Fruit fly (Drosophila melanogaster) whole organism, wandering third instar larva: ENCODE measurements around the gene CG12517.

ENCODE experiments used
- Abd-B ChIP-seq: fragments of >200 bp; optimal IDR thresholded peaks from 2 replicates; lab custom pipeline; 2017; ENCODE audit warnings: missing biosample characterization, missing genetic modification characterization
- CG32264 ChIP-seq: fragments of 200-800 bp; sonication (Bioruptor generic); optimal IDR thresholded peaks from 2 replicates; lab custom pipeline; 2016; ENCODE audit warnings: missing biosample characterization, missing genetic modification characterization
- CG9705 ChIP-seq: fragments of 200-800 bp; sonication (Bioruptor generic); optimal IDR thresholded peaks from 2 replicates; lab custom pipeline; 2018; ENCODE audit warnings: missing biosample characterization, mild to moderate bottlenecking, missing genetic modification characterization
- CrebA ChIP-seq: fragments of 200-800 bp; sonication (Bioruptor generic); optimal IDR thresholded peaks from 2 replicates; lab custom pipeline; 2016; ENCODE audit warnings: missing biosample characterization, mild to moderate bottlenecking, missing genetic modification characterization, borderline replicate concordance
- Dfd ChIP-seq: fragments of >200 bp; optimal IDR thresholded peaks from 2 replicates; lab custom pipeline; 2017; ENCODE audit warnings: missing biosample characterization, missing genetic modification characterization
- Dif ChIP-seq: fragments of 200-275, 200-300 bp; sonication (Bioruptor generic); optimal IDR thresholded peaks from 2 replicates; lab custom pipeline; 2018; ENCODE audit warnings: missing biosample characterization, missing genetic modification characterization; ENCODE audit not compliant: partially characterized antibody
- GATAd ChIP-seq: sonication (Bioruptor generic); optimal IDR thresholded peaks from 2 replicates; lab custom pipeline; 2016; ENCODE audit warnings: missing biosample characterization, missing genetic modification characterization
- HLH106 ChIP-seq: fragments of 200-800 bp; optimal IDR thresholded peaks from 3 replicates; lab custom pipeline; 2019; ENCODE audit warnings: missing biosample characterization, mild to moderate bottlenecking, missing genetic modification characterization, moderate library complexity
- Hnf4 ChIP-seq: fragments of 200-800 bp; sonication (Bioruptor generic); optimal IDR thresholded peaks from 2 replicates; lab custom pipeline; 2016; ENCODE audit warnings: missing biosample characterization, mild to moderate bottlenecking, missing genetic modification characterization
- Hr78 ChIP-seq: fragments of >200 bp; optimal IDR thresholded peaks from 2 replicates; lab custom pipeline; 2017; ENCODE audit warnings: missing biosample characterization, missing genetic modification characterization
- Hr83 ChIP-seq: fragments of 200-300 bp; sonication (Bioruptor generic); optimal IDR thresholded peaks from 2 replicates; lab custom pipeline; 2016; ENCODE audit warnings: missing biosample characterization, mild to moderate bottlenecking, missing genetic modification characterization, moderate library complexity; ENCODE audit not compliant: poor library complexity, severe bottlenecking
- Jra ChIP-seq: sonication (Bioruptor generic); optimal IDR thresholded peaks from 2 replicates; lab custom pipeline; 2016; ENCODE audit warnings: missing biosample characterization, missing genetic modification characterization
- Mio ChIP-seq: sonication (Bioruptor generic); optimal IDR thresholded peaks from 2 replicates; lab custom pipeline; 2016; ENCODE audit warnings: missing biosample characterization, missing genetic modification characterization
- Myc ChIP-seq: fragments of >200 bp; optimal IDR thresholded peaks from 2 replicates; lab custom pipeline; 2017
- N ChIP-seq: fragments of >200 bp; optimal IDR thresholded peaks from 2 replicates; lab custom pipeline; 2018; ENCODE audit warnings: missing biosample characterization, missing external identifiers, missing genetic modification characterization
- OdsH ChIP-seq: fragments of 200-800 bp; sonication (Bioruptor generic); optimal IDR thresholded peaks from 2 replicates; lab custom pipeline; 2016; ENCODE audit warnings: missing biosample characterization, mild to moderate bottlenecking, missing genetic modification characterization
- Rel ChIP-seq, 2 experiments: fragments of 200-800 bp; sonication (Bioruptor generic) in 1 of 2; optimal IDR thresholded peaks; 2 replicates in 1 of 2; 3 replicates in 1 of 2; lab custom pipeline; 2016 to 2019; ENCODE audit warnings: mild to moderate bottlenecking in 2 of 2, missing biosample characterization in 2 of 2, missing genetic modification characterization in 2 of 2, moderate library complexity in 1 of 2
- Sp1 ChIP-seq: fragments of 200-800 bp; sonication (Bioruptor generic); optimal IDR thresholded peaks from 3 replicates; lab custom pipeline; 2019; ENCODE audit warnings: missing biosample characterization, mild to moderate bottlenecking, missing genetic modification characterization, moderate library complexity
- Vsx2 ChIP-seq: fragments of 200-300, 225-300 bp; sonication (Bioruptor generic); optimal IDR thresholded peaks from 2 replicates; lab custom pipeline; 2018; ENCODE audit warnings: missing biosample characterization, missing genetic modification characterization; ENCODE audit not compliant: partially characterized antibody
- br ChIP-seq: fragments of 200-800 bp; sonication (Bioruptor generic); optimal IDR thresholded peaks from 2 replicates; lab custom pipeline; 2016; ENCODE audit warnings: missing biosample characterization, missing genetic modification characterization
- brk ChIP-seq: fragments of 200-800 bp; sonication (Bioruptor generic); optimal IDR thresholded peaks from 2 replicates; lab custom pipeline; 2016; ENCODE audit warnings: missing biosample characterization, mild to moderate bottlenecking, missing genetic modification characterization
- dl ChIP-seq, 2 experiments: fragments of 175-275, 200-275 bp in 1 of 2; fragments of 200-275 bp in 1 of 2; sonication (Bioruptor generic); optimal IDR thresholded peaks; lab custom pipeline; 2018; ENCODE audit warnings: mild to moderate bottlenecking in 2 of 2, missing biosample characterization in 2 of 2, missing genetic modification characterization in 2 of 2, moderate library complexity in 2 of 2; ENCODE audit not compliant: partially characterized antibody in 2 of 2, insufficient read depth in 1 of 2
- dmrt93B ChIP-seq: fragments of 200-800 bp; sonication (Bioruptor generic); optimal IDR thresholded peaks from 2 replicates; lab custom pipeline; 2018; ENCODE audit warnings: missing biosample characterization, mild to moderate bottlenecking, missing genetic modification characterization
- dsf ChIP-seq: sonication (Bioruptor generic); optimal IDR thresholded peaks from 2 replicates; lab custom pipeline; 2016; ENCODE audit warnings: missing biosample characterization, missing genetic modification characterization, borderline replicate concordance
- ey ChIP-seq: fragments of 200-800 bp; sonication (Bioruptor generic); optimal IDR thresholded peaks from 2 replicates; lab custom pipeline; 2016; ENCODE audit warnings: missing biosample characterization, missing genetic modification characterization
- foxo ChIP-seq, 2 experiments: fragments of 200-800 bp; sonication (Bioruptor generic); optimal IDR thresholded peaks; 2 replicates in 1 of 2; 3 replicates in 1 of 2; lab custom pipeline; 2016 to 2017; ENCODE audit warnings: missing biosample characterization in 2 of 2, missing genetic modification characterization in 2 of 2
- fru ChIP-seq: fragments of 200-800 bp; sonication (Bioruptor generic); optimal IDR thresholded peaks from 3 replicates; lab custom pipeline; 2016; ENCODE audit warnings: missing biosample characterization, mild to moderate bottlenecking, missing genetic modification characterization
- h ChIP-seq: fragments of 200-800 bp; sonication (Bioruptor generic); optimal IDR thresholded peaks from 3 replicates; lab custom pipeline; 2016; ENCODE audit warnings: missing biosample characterization, mild to moderate bottlenecking, missing genetic modification characterization
- jim ChIP-seq: fragments of 175-275, 200-325 bp; sonication (Bioruptor generic); optimal IDR thresholded peaks from 2 replicates; lab custom pipeline; 2016; ENCODE audit warnings: missing biosample characterization, mild to moderate bottlenecking, missing genetic modification characterization
- lola ChIP-seq: fragments of >200 bp; optimal IDR thresholded peaks from 2 replicates; lab custom pipeline; 2017; ENCODE audit warnings: missing biosample characterization, missing genetic modification characterization
- pan ChIP-seq: fragments of >200 bp; optimal IDR thresholded peaks from 2 replicates; lab custom pipeline; 2017
- psq ChIP-seq: fragments of 200-800 bp; sonication (Bioruptor generic); optimal IDR thresholded peaks from 3 replicates; lab custom pipeline; 2017; ENCODE audit warnings: missing biosample characterization, mild to moderate bottlenecking, missing genetic modification characterization, moderate library complexity
- rgr ChIP-seq: fragments of 200-800 bp; sonication (Bioruptor generic); optimal IDR thresholded peaks from 3 replicates; lab custom pipeline; 2016; ENCODE audit warnings: missing biosample characterization, mild to moderate bottlenecking, missing genetic modification characterization
- sage ChIP-seq: fragments of 200-800 bp; sonication (Bioruptor generic); optimal IDR thresholded peaks from 2 replicates; lab custom pipeline; 2016; ENCODE audit warnings: missing biosample characterization, mild to moderate bottlenecking, missing genetic modification characterization
- sv ChIP-seq: fragments of 200-800 bp; sonication (Bioruptor generic); optimal IDR thresholded peaks from 3 replicates; lab custom pipeline; 2016; ENCODE audit warnings: missing biosample characterization, missing genetic modification characterization
- tai ChIP-seq: sonication (Bioruptor generic); optimal IDR thresholded peaks from 2 replicates; lab custom pipeline; 2016; ENCODE audit warnings: missing biosample characterization, missing genetic modification characterization
- usp ChIP-seq: fragments of >200 bp; optimal IDR thresholded peaks from 2 replicates; lab custom pipeline; 2017; ENCODE audit warnings: missing biosample characterization, missing genetic modification characterization
- woc ChIP-seq: sonication (Bioruptor generic); optimal IDR thresholded peaks from 2 replicates; lab custom pipeline; 2016; ENCODE audit warnings: missing biosample characterization, mild to moderate bottlenecking, missing genetic modification characterization

Gene CG12517

dm6 chr2L:10858064-10859047 lies 11.6 kb upstream of the CG12517 start, which contains the start of the genes aurB and Stam:
aurB (minus strand) TSS chr2L:10858094.
Stam (plus strand) TSS chr2L:10858536.
- no peak for TF ChIP-seq ey (GFP tag; lab: Kevin White, UChicago)
- no peak for TF ChIP-seq Myc (lab: Kevin White, UChicago)
- TF ChIP-seq GATAd: no peak
- TF ChIP-seq N: no peak
- TF ChIP-seq Hnf4 (GFP tag; lab: Kevin White, UChicago): no peak
- peak; percentile 1 for TF ChIP-seq OdsH (GFP tag; lab: Kevin White, UChicago)
- TF ChIP-seq fru: no peak
- no peak for TF ChIP-seq tai (GFP tag; lab: Kevin White, UChicago)
- TF ChIP-seq dmrt93B: no peak
- peak; percentile 36 for TF ChIP-seq psq (GFP tag; lab: Kevin White, UChicago)
- TF ChIP-seq Jra (GFP tag; lab: Kevin White, UChicago): no peak
- TF ChIP-seq HLH106: peak; percentile 60
- no peak for TF ChIP-seq usp (GFP tag; lab: Kevin White, UChicago)
- no peak for TF ChIP-seq CrebA (GFP tag; lab: Kevin White, UChicago)
- no peak for TF ChIP-seq dl (GFP tag; optimal IDR thresholded peaks at IDR 0.05; lab: Kevin White, UChicago; ENCODE audit: insufficient read depth in 1 of 2, partially characterized antibody in 2 of 2)
- TF ChIP-seq Abd-B: no peak
- no peak for TF ChIP-seq sv (GFP tag; lab: Kevin White, UChicago)
- TF ChIP-seq Vsx2 (GFP tag; lab: Kevin White, UChicago): no peak
- peak; percentile 32 for TF ChIP-seq rgr (GFP tag; lab: Kevin White, UChicago)
- no peak for TF ChIP-seq Mio (GFP tag; lab: Kevin White, UChicago)
- TF ChIP-seq Hr78 (GFP tag; lab: Kevin White, UChicago): no peak
- no peak for TF ChIP-seq dsf (GFP tag; lab: Kevin White, UChicago)
- no peak for TF ChIP-seq CG9705 (GFP tag; lab: Kevin White, UChicago)
- no peak for TF ChIP-seq Hr83 (GFP tag; lab: Kevin White, UChicago)
- TF ChIP-seq lola (GFP tag; lab: Kevin White, UChicago): no peak
- TF ChIP-seq foxo (GFP tag; optimal IDR thresholded peaks at IDR 0.05; lab: Kevin White, UChicago): peak in 1 of 2 experiments; percentile 39
- TF ChIP-seq woc (GFP tag; lab: Kevin White, UChicago): peak; percentile 26
- no peak for TF ChIP-seq Rel (GFP tag; optimal IDR thresholded peaks at IDR 0.05; lab: Kevin White, UChicago)
- TF ChIP-seq Rel (tag; optimal IDR thresholded peaks at IDR 0.05; lab: Kevin White, UChicago): peak; percentile 20
- TF ChIP-seq br: no peak
- TF ChIP-seq pan (lab: Kevin White, UChicago): no peak
- TF ChIP-seq Dfd: no peak
- TF ChIP-seq CG32264 (GFP tag; lab: Kevin White, UChicago): no peak
- TF ChIP-seq brk (GFP tag; lab: Kevin White, UChicago): no peak
- no peak for TF ChIP-seq jim (GFP tag; lab: Kevin White, UChicago)
- TF ChIP-seq sage (GFP tag; lab: Kevin White, UChicago): no peak
- TF ChIP-seq Sp1 (GFP tag; lab: Kevin White, UChicago): peak; percentile 57
- TF ChIP-seq h (GFP tag; lab: Kevin White, UChicago): peak; percentile 19
- no peak for TF ChIP-seq Dif
- TF ChIP-seq, all 38 proteins: peak for 9

- no peak for TF ChIP-seq sv (GFP tag; lab: Kevin White, UChicago)
- TF ChIP-seq Jra (GFP tag; lab: Kevin White, UChicago): no peak
- no peak for TF ChIP-seq ey (GFP tag; lab: Kevin White, UChicago)
- no peak for TF ChIP-seq Mio (GFP tag; lab: Kevin White, UChicago)
- TF ChIP-seq HLH106: no peak
- TF ChIP-seq rgr (GFP tag; lab: Kevin White, UChicago): no peak
These were observed 18.9 kb downstream of the CG12517 start, which contains the start of gene CG14071 for dm6 chr2L:10888827-10889226. CG14071 (minus strand) TSS chr2L:10888927.
